Worm (Caenorhabditis elegans) whole organism, L4/young adult: Measurements from ENCODE around the gene srh-246.

ENCODE experiments used
- W03F9.2 ChIP-seq: fragments of 150-350 bp; optimal IDR thresholded peaks from 2 replicates; lab custom pipeline; 2014; ENCODE audit warnings: missing biosample characterization, missing genetic modification characterization
- him-1 ChIP-seq: sonication (generic microtip); optimal IDR thresholded peaks from 2 replicates; lab custom pipeline; 2016; ENCODE audit warnings: missing genotype, missing genetic modification reagents, missing genetic modification characterization, missing compliant biosample characterization

DNA sequence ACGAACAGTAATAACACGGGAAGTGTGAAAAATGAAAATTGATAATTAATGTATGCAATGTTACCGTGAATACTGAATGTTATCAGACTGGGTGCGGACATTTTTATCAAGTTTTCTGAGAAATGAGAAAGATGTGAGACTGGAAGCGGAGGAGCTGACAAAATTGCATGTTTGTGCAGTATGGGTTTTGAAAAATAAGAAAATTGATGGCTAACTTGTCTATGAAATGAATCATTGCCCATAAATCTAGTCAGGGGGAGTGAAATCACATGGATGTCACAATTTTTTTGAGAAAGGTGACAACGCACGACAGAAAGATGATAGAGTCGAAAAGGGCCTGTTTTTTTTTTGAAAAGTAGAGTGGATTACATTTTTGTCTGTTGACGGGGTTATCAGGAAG, 13.8 kb upstream of the srh-246 start, which contains the start of gene sru-24:
- TF ChIP-seq him-1 (tag; lab: Kevin White, UChicago) (no peak), W03F9.2 (tag; lab: Kevin White, UChicago) (no peak)
